Worm (Caenorhabditis elegans): ENCODE data around the gene srx-129.
A peak's percentile ranks its signal among the peaks of the same experiment; 100 is the strongest.

ce11 chrV:13789362-13789761 lies 44.7 kb upstream of the srx-129 start:
- TF ChIP-seq ceh-30 (tag; optimal IDR thresholded peaks at IDR 0.05) (peak; percentile 90), tbx-2 (tag; optimal IDR thresholded peaks at IDR 0.05) (peak; percentile 79), ceh-19 (GFP tag; optimal IDR thresholded peaks at IDR 0.05) (peak; percentile 31), ceh-18 (tag; optimal IDR thresholded peaks at IDR 0.05) (peak; percentile 85), ceh-22 (tag; optimal IDR thresholded peaks at IDR 0.05) (no peak), nhr-11 (tag; optimal IDR thresholded peaks at IDR 0.05) (no peak), C38D4.7 (GFP tag; optimal IDR thresholded peaks at IDR 0.05) (no peak), hlh-8 (tag; optimal IDR thresholded peaks at IDR 0.05) (peak; percentile 47), pqm-1 (tag; optimal IDR thresholded peaks at IDR 0.05) (no peak), pha-4 (tag; optimal IDR thresholded peaks at IDR 0.05) (no peak), ceh-2 (tag; optimal IDR thresholded peaks at IDR 0.05) (peak; percentile 51)
